Fruit fly (Drosophila melanogaster) Kc167 (cell line): ENCODE measurements around the gene CtsK1.

Experiments used
- Myc ChIP-seq: fragments of >200 bp; optimal IDR thresholded peaks from 2 replicates; lab custom pipeline; 2017; ENCODE audit warnings: missing external identifiers
- ttk ChIP-seq: sonication (Bioruptor generic); optimal IDR thresholded peaks from 2 replicates; lab custom pipeline; 2017; ENCODE audit warnings: missing external identifiers

DNA sequence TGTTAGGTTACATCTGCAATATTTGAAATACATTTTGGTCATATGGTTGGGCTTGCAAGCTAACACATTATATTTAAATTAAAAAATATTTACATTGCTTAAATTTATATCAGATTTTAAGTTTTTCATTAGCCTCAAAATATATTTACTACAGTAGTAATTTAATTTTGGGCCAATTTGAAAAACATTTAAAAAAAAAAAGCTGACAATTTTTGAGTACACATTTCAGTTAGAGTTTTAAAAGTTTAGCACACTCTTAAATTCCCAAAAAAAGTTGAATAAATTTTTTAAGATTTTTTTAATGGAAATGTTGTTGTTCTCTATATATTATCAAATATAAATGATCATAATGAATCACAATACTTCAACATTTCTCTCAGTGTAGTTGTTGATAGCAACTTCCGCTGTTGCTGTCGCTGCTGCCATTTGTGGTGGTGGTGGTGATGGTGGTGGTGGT, 36.8 kb upstream of the CtsK1 start:
- TF ChIP-seq ttk (no peak), Myc (no peak)
